Worm (Caenorhabditis elegans): ENCODE measurements around the gene F38H4.3.

Gene F38H4.3

ce11 chrIV:11871898-11872297 lies 29.7 kb downstream of the F38H4.3 start:
- TF ChIP-seq nhr-27 (tag; optimal IDR thresholded peaks at IDR 0.05) = no peak

ce11 chrIV:11877674-11878073 lies 35.5 kb downstream of the F38H4.3 start, which contains the start of gene pph-2:
TSS of gene pph-2 (minus strand) at chrIV:11877774.
- no peak for TF ChIP-seq nhr-27 (tag; optimal IDR thresholded peaks at IDR 0.05)
- no peak for TF ChIP-seq ceh-27 (GFP tag; optimal IDR thresholded peaks at IDR 0.05)

- TF ChIP-seq madf-3 (GFP tag; IDR thresholded peaks at IDR 0.05) (no peak), egrh-3 (GFP tag; IDR thresholded peaks at IDR 0.05) (no peak)
These were observed 36.0 kb downstream of the F38H4.3 start, which contains the start of gene cutl-27 for ce11 chrIV:11878249-11878648. TSS of gene cutl-27 (plus strand) at chrIV:11878549.

ce11 chrIV:11882534-11882933 lies 40.3 kb downstream of the F38H4.3 start:
- TF ChIP-seq zim-3 (tag; optimal IDR thresholded peaks at IDR 0.05) = no peak
- no peak for TF ChIP-seq attf-6 (GFP tag; IDR thresholded peaks at IDR 0.05)
- TF ChIP-seq dpff-1 (tag; optimal IDR thresholded peaks at IDR 0.05) = no peak
- TF ChIP-seq cebp-2 (GFP tag; IDR thresholded peaks at IDR 0.05) = no peak
- TF ChIP-seq F57C9.4 (tag; optimal IDR thresholded peaks at IDR 0.05) = no peak

- TF ChIP-seq mxl-1 (tag; optimal IDR thresholded peaks at IDR 0.05) (no peak), F57A8.1 (GFP tag; optimal IDR thresholded peaks at IDR 0.05) (no peak), mes-4 (tag; optimal IDR thresholded peaks at IDR 0.05) (no peak), snpc-3.4 (tag; optimal IDR thresholded peaks at IDR 0.05) (no peak), nfya-2 (GFP tag; IDR thresholded peaks at IDR 0.05) (no peak), snpc-4 (GFP tag; optimal IDR thresholded peaks at IDR 0.05) (no peak), snpc-4 (tag; optimal IDR thresholded peaks at IDR 0.05) (no peak), unc-130 (GFP tag; optimal IDR thresholded peaks at IDR 0.05) (no peak), madf-3 (GFP tag; IDR thresholded peaks at IDR 0.05) (no peak), pha-4 (tag; optimal IDR thresholded peaks at IDR 0.05) (no peak), pbrm-1 (GFP tag; IDR thresholded peaks at IDR 0.05) (no peak), hmg-20 (GFP tag; IDR thresholded peaks at IDR 0.05) (no peak), lir-1 (GFP tag; conservative IDR thresholded peaks at IDR 0.05) (no peak), akir-1 (GFP tag; optimal IDR thresholded peaks at IDR 0.05) (no peak), zim-3 (tag; optimal IDR thresholded peaks at IDR 0.05) (no peak), nhr-90 (tag; optimal IDR thresholded peaks at IDR 0.05) (no peak), ztf-3 (GFP tag; optimal IDR thresholded peaks at IDR 0.05) (no peak), tbp1 (GFP tag; optimal IDR thresholded peaks at IDR 0.05) (no peak)
These were observed 41.3 kb downstream of the F38H4.3 start for ce11 chrIV:11883478-11883877.

ce11 chrIV:11885313-11885712 lies 43.1 kb downstream of the F38H4.3 start, which contains the start of gene let-653:
TSS of gene let-653 (plus strand) at chrIV:11885613.
- TF ChIP-seq lin-26 (GFP tag; IDR thresholded peaks at IDR 0.05) = no peak

- TF ChIP-seq akir-1 (GFP tag; optimal IDR thresholded peaks at IDR 0.05) (no peak), chd-7 (tag; optimal IDR thresholded peaks at IDR 0.05) (no peak), nhr-179 (tag; optimal IDR thresholded peaks at IDR 0.05) (no peak), madf-3 (GFP tag; IDR thresholded peaks at IDR 0.05) (no peak), Y53F4B.3 (GFP tag; IDR thresholded peaks at IDR 0.05) (no peak), xnd-1 (tag; optimal IDR thresholded peaks at IDR 0.05) (no peak), ceh-100 (GFP tag; IDR thresholded peaks at IDR 0.05) (no peak), let-526 (GFP tag; IDR thresholded peaks at IDR 0.05) (no peak), cebp-1 (GFP tag; IDR thresholded peaks at IDR 0.05) (no peak), cebp-1 (tag; optimal IDR thresholded peaks at IDR 0.05) (no peak), nfya-2 (GFP tag; IDR thresholded peaks at IDR 0.05) (no peak), mcd-1 (GFP tag; IDR thresholded peaks at IDR 0.05) (no peak), ccch-3 (GFP tag; optimal IDR thresholded peaks at IDR 0.05) (no peak), hsf-1 (GFP tag; IDR thresholded peaks at IDR 0.05) (no peak), dpl-1 (GFP tag; optimal IDR thresholded peaks at IDR 0.05) (no peak), mxl-1 (tag; optimal IDR thresholded peaks at IDR 0.05) (no peak)
These were observed 50.3 kb downstream of the F38H4.3 start for ce11 chrIV:11892545-11892944.

Data from whole organism, young adult.